Fruit fly (Drosophila melanogaster): Measurements from ENCODE around the gene CG5194.

CG5194 gene

DNA sequence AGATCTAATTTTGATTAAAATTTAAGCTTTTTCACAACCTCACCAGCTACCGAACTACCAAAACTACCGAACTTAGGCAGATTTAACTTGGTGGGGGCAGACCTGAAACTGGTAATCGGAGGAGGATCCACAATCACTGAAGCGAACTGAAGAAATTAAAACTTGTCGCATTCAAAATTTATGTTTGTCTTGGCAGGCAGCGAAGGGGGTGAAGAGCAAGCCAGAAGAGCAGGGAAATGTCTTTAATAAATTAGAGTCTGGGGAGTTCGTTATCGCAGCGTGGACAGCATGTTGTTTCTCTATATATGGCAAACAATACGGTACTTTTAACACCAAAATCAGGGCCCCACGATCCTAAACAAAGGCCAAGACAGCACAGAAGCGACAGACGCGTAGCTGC, 15.5 kb upstream of the CG5194 start:
- TF ChIP-seq CG2199 (GFP tag; IDR thresholded peaks at IDR 0.05): no peak
- TF ChIP-seq CG1529 (GFP tag; optimal IDR thresholded peaks at IDR 0.05): no peak
- TF ChIP-seq CG13894 (tag; optimal IDR thresholded peaks at IDR 0.05): peak; percentile 17
- peak in 1 of 2 experiments; percentile 26 for TF ChIP-seq Eip74EF (GFP tag; optimal IDR thresholded peaks at IDR 0.05)
- peak; percentile 83 for TF ChIP-seq pros (GFP tag; optimal IDR thresholded peaks at IDR 0.05)
- peak; percentile 58 for TF ChIP-seq crol (GFP tag; IDR thresholded peaks at IDR 0.05)
- TF ChIP-seq abd-A (tag; optimal IDR thresholded peaks at IDR 0.05): peak; percentile 96
- 0 out of 4 replicates have a peak, but pooled peaks have one; percentile 13 for TF ChIP-seq chinmo (GFP tag; IDR thresholded peaks at IDR 0.05; ENCODE audit: partially characterized antibody)
- peak; percentile 47 for TF ChIP-seq sens (GFP tag)
- TF ChIP-seq CG10543 (GFP tag; optimal IDR thresholded peaks at IDR 0.05): peak; percentile 43
- TF ChIP-seq CG12769 (tag; optimal IDR thresholded peaks at IDR 0.05): peak; percentile 73

dm6 chr3L:9024741-9025140, 15.1 kb upstream of the CG5194 start:
- TF ChIP-seq MESR4 (GFP tag; optimal IDR thresholded peaks at IDR 0.05) (no peak), CG7786 (GFP tag; optimal IDR thresholded peaks at IDR 0.05) (no peak), zfh2 (GFP tag; optimal IDR thresholded peaks at IDR 0.05) (no peak), Chrac-16 (GFP tag; optimal IDR thresholded peaks at IDR 0.05) (no peak), Bgb (GFP tag; IDR thresholded peaks at IDR 0.05; ENCODE audit: partially characterized antibody) (no peak), ham (GFP tag; IDR thresholded peaks at IDR 0.05) (no peak), Pdp1 (GFP tag; optimal IDR thresholded peaks at IDR 0.05) (no peak), CG6765 (GFP tag; optimal IDR thresholded peaks at IDR 0.05) (no peak), chif (GFP tag; optimal IDR thresholded peaks at IDR 0.05) (no peak), CG3281 (GFP tag; optimal IDR thresholded peaks at IDR 0.05) (no peak), phol (tag; optimal IDR thresholded peaks at IDR 0.05) (peak; percentile 34), lov (optimal IDR thresholded peaks at IDR 0.05) (no peak), lov (GFP tag; IDR thresholded peaks at IDR 0.05) (no peak), Dref (GFP tag; IDR thresholded peaks at IDR 0.05) (no peak), danr (GFP tag; IDR thresholded peaks at IDR 0.05) (no peak), CG4282 (GFP tag; optimal IDR thresholded peaks at IDR 0.05) (no peak), kay (GFP tag; optimal IDR thresholded peaks at IDR 0.05) (no peak), Hey (tag; optimal IDR thresholded peaks at IDR 0.05) (no peak), p53 (GFP tag; optimal IDR thresholded peaks at IDR 0.05) (no peak), onecut (GFP tag; IDR thresholded peaks at IDR 0.05) (no peak), D19A (tag; optimal IDR thresholded peaks at IDR 0.05) (no peak), MTF-1 (GFP tag; optimal IDR thresholded peaks at IDR 0.05; ENCODE audit: borderline replicate concordance) (no peak), HLH3B (GFP tag; IDR thresholded peaks at IDR 0.05) (no peak), CG4820 (GFP tag; optimal IDR thresholded peaks at IDR 0.05) (no peak), HLH4C (GFP tag; IDR thresholded peaks at IDR 0.05; ENCODE audit: partially characterized antibody) (no peak), CG17361 (GFP tag; IDR thresholded peaks at IDR 0.05) (no peak), Atf6 (GFP tag; IDR thresholded peaks at IDR 0.05) (no peak), CoRest (tag; optimal IDR thresholded peaks at IDR 0.05) (no peak), Hr3 (GFP tag; optimal IDR thresholded peaks at IDR 0.05) (no peak), sens (GFP tag) (no peak), trem (tag; optimal IDR thresholded peaks at IDR 0.05) (no peak), Med (GFP tag) (peak; percentile 33), CG42726 (GFP tag; IDR thresholded peaks at IDR 0.05; ENCODE audit: partially characterized antibody) (no peak), CrebB (tag; optimal IDR thresholded peaks at IDR 0.05) (no peak), gem (tag; optimal IDR thresholded peaks at IDR 0.05) (no peak), Dfd (GFP tag; optimal IDR thresholded peaks at IDR 0.05) (no peak), gsb-n (tag; optimal IDR thresholded peaks at IDR 0.05) (no peak), CG1647 (GFP tag; optimal IDR thresholded peaks at IDR 0.05) (no peak), Drgx (GFP tag; IDR thresholded peaks at IDR 0.05) (no peak), CG10565 (GFP tag; optimal IDR thresholded peaks at IDR 0.05) (no peak), Nf-YC (tag; optimal IDR thresholded peaks at IDR 0.05) (peak; percentile 58)

Measured in whole organism, embryonic.